Worm (Caenorhabditis elegans): ENCODE data around the gene Y32H12A.8.

The Y32H12A.8 gene

DNA sequence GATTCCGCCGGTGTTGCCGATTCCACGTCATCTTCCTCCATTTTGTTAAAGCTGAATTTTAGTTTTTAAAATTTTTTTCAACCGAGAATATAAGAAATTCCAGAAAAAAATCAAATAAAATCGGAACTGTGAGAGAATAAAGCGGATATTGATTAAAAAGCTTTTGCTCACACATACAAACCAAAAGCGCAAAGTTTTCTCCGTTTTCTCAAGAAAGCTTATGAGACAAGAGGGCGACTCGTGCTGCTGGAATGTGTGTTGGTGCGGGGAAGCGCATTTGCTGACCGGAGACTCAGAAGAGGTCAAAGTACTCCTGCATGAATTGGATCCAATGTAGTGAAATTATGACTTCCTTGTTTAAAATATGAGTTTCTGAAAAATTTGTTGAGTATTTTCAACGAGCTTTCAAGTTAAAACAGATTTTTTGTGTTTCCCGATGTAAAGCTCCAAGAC lies 25.9 kb downstream of the Y32H12A.8 start, which contains the start of gene paqr-2:
TSS of gene paqr-2 (minus strand) at position 51 of the 453 bp plus-strand sequence.
- TF ChIP-seq him-1 (tag; optimal IDR thresholded peaks at IDR 0.05) (no peak), W03F9.2 (tag; optimal IDR thresholded peaks at IDR 0.05) (no peak), dao-5 (tag; optimal IDR thresholded peaks at IDR 0.05) (no peak)

DNA sequence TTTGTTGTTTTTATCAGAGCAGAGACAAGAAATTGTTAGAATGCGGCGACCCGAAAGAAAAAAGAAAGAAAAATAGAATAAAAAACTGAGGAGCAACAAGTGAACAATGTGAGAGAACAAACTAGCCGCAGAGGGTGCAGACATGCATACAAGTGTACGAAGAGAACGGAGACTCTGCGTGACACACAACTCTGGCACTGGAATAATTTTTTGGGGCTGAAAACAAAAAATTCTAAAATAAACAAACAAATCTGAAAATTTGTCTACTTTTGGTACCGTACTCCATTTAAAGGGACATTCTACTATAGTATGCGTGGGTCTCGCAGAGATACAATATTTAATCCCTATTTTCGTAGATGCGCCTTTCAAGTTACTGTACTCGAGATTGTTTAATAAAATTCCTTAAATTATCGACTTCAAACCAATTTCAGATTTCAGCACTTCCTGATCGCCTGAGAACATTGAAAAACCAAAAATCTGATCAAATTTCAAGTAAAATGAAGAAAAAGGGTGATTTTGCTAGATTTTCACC lies 30.8 kb downstream of the Y32H12A.8 start:
- TF ChIP-seq W03F9.2 (tag; optimal IDR thresholded peaks at IDR 0.05) (no peak), dao-5 (tag; optimal IDR thresholded peaks at IDR 0.05) (no peak), him-1 (tag; optimal IDR thresholded peaks at IDR 0.05) (no peak)

DNA sequence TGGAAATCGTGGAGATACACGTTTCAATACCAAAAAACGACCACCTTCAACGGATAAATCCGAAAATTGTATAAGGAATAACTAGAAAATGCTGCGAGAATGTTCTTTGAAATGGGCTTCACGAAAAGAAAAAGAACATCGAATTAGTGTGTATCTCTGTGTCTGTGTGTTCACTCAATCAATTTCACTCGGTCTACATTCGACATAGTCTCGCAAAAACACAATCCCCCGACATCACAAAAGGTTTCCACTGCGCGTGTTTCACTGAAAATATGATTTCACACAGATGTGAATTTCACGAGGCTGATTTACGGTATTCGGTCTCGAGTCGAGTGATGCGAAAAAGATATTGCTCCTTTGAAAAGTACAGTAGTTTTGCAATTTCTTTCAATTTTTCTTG lies 32.1 kb downstream of the Y32H12A.8 start:
- TF ChIP-seq dao-5 (tag; optimal IDR thresholded peaks at IDR 0.05) (no peak), W03F9.2 (tag; optimal IDR thresholded peaks at IDR 0.05) (no peak), him-1 (tag; optimal IDR thresholded peaks at IDR 0.05) (no peak)

ce11 chrIII:5372884-5373283 lies 33.0 kb downstream of the Y32H12A.8 start:
- TF ChIP-seq W03F9.2 (tag; optimal IDR thresholded peaks at IDR 0.05) (no peak), him-1 (tag; optimal IDR thresholded peaks at IDR 0.05) (no peak), dao-5 (tag; optimal IDR thresholded peaks at IDR 0.05) (no peak)

DNA sequence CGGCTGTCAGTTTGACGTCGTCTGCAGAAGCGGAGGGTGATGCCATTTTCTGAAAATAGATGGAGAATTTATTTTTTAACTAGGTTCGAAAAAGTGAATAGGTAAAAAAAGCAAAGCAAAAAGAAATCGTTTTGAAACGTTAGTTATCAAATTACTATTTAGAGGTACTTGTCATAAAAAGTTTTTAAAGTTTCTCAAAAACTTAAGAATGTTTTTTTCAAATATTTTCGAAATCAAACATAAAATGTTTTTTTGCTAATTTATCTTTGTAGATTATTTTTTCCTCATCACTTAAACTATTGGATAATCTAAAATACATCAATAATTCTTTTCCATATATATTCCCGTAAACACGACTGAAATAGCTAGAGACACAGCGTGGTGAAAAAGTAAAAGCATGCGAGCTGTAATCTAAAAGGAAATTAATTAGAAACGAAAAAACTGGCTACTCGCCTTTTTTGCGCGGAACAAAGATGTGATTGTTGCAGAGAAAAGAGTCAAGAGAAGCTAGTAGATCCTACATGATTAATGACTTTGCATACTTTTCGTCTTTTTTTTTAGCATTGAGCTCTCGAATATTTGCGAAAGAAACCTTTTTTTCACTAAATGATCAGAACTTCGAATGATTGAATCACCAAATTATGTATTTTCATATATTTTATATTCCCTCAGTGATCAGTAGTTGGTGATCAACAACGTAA lies 34.5 kb downstream of the Y32H12A.8 start, which contains the start of gene szy-2:
TSS of gene szy-2 (minus strand) at position 51 of the 701 bp plus-strand sequence.
- TF ChIP-seq dao-5 (tag; optimal IDR thresholded peaks at IDR 0.05) (no peak), W03F9.2 (tag; optimal IDR thresholded peaks at IDR 0.05) (no peak), him-1 (tag; optimal IDR thresholded peaks at IDR 0.05) (no peak)

ce11 chrIII:5367995-5368899 lies 37.6 kb downstream of the Y32H12A.8 start, which contains the start of gene dhs-9:
TSS of gene dhs-9 (minus strand) at chrIII:5368045.
- no peak for TF ChIP-seq him-1 (tag; optimal IDR thresholded peaks at IDR 0.05)
- TF ChIP-seq W03F9.2 (tag; optimal IDR thresholded peaks at IDR 0.05) = peak; percentile 9

- no peak for TF ChIP-seq him-1 (tag; optimal IDR thresholded peaks at IDR 0.05)
- no peak for TF ChIP-seq W03F9.2 (tag; optimal IDR thresholded peaks at IDR 0.05)
- no peak for TF ChIP-seq dao-5 (tag; optimal IDR thresholded peaks at IDR 0.05)
Observed at ce11 chrIII:5361909-5362308, 43.9 kb downstream of the Y32H12A.8 start, which contains the start of gene Y32H12A.1. TSS of gene Y32H12A.1 (plus strand) at chrIII:5362209.

- TF ChIP-seq him-1 (tag; optimal IDR thresholded peaks at IDR 0.05) (peak; percentile 18), dao-5 (tag; optimal IDR thresholded peaks at IDR 0.05) (no peak), W03F9.2 (tag; optimal IDR thresholded peaks at IDR 0.05) (peak; percentile 70)
Observed at ce11 chrIII:5349250-5349649, 56.6 kb downstream of the Y32H12A.8 start, which contains the start of gene thoc-5. TSS of gene thoc-5 (minus strand) at chrIII:5349401.

DNA sequence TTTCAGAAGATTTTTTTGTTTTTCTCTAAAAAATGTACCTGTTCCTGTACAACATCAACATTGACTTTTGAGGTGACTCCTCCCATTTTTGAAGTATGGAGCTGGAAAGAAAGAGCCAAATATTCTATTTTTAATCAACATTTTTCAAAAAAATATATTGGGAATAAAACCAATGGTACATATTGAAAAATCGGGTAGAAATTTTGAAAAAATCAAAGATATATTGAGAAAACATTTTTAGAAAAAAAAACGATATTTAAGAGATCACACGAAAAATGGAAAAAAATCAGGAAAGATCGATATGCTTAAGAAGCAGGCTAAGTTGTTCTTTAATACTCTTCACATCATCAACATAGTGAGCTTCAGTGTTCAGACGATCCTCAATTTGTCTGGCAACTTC lies 59.8 kb downstream of the Y32H12A.8 start, which contains the start of gene glrx-21:
TSS of gene glrx-21 (minus strand) at position 101 of the 400 bp plus-strand sequence.
- TF ChIP-seq W03F9.2 (tag; optimal IDR thresholded peaks at IDR 0.05) = no peak
- no peak for TF ChIP-seq dao-5 (tag; optimal IDR thresholded peaks at IDR 0.05)
- no peak for TF ChIP-seq him-1 (tag; optimal IDR thresholded peaks at IDR 0.05)

DNA sequence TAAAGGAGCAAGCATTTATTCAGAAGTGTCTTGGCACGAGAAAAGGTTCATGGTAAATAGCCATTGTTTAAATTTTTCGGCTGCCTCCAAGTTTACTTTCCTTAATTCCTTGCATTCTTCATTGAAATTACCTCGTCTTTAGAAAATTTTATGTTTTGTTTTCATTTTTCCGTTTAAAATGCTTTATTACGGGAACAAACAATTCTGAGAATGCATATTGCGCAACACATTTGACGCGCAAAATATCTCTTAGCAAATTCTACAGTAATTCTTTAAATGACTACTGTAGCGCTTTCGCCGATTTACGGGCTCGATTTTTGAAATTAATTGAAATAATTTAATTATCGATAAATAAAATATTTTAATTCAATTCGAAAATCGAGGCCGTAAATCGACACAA lies 61.3 kb downstream of the Y32H12A.8 start:
- no peak for TF ChIP-seq W03F9.2 (tag; optimal IDR thresholded peaks at IDR 0.05)

DNA sequence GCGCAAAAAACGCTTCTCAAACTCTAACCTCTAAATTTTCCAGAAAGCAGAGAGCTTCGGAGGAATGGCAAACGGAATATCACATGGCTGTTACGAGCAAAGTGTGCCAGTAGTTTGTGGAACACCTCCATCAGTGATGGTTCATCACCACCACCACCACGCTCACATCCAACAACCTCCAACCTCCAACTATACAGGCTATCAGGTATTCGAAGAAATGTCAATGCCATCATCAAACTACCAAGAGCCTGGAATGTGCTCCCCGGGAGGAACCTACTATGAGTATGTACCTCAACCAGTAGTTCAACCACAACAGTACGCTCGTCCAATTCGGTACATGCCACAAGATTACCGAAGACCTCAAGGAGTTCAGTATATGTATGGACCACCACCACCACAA lies 62.3 kb downstream of the Y32H12A.8 start:
- no peak for TF ChIP-seq W03F9.2 (tag; optimal IDR thresholded peaks at IDR 0.05)
- TF ChIP-seq dao-5 (tag; optimal IDR thresholded peaks at IDR 0.05) = no peak
- no peak for TF ChIP-seq him-1 (tag; optimal IDR thresholded peaks at IDR 0.05)

ce11 chrIII:5341382-5341781 lies 64.5 kb downstream of the Y32H12A.8 start, which contains the start of gene ZK121.2:
TSS of gene ZK121.2 (plus strand) at chrIII:5341682.
- TF ChIP-seq him-1 (tag; optimal IDR thresholded peaks at IDR 0.05) (no peak), dao-5 (tag; optimal IDR thresholded peaks at IDR 0.05) (no peak), W03F9.2 (tag; optimal IDR thresholded peaks at IDR 0.05) (no peak)

- TF ChIP-seq W03F9.2 (tag; optimal IDR thresholded peaks at IDR 0.05) = no peak
- TF ChIP-seq dao-5 (tag; optimal IDR thresholded peaks at IDR 0.05) = no peak
- TF ChIP-seq him-1 (tag; optimal IDR thresholded peaks at IDR 0.05) = no peak
Observed at ce11 chrIII:5340530-5340929, 65.3 kb downstream of the Y32H12A.8 start.
